Fruit fly (Drosophila melanogaster) S2 (cell line): ENCODE results near the gene RpL32.

ENCODE experiments used
- CG8478 ChIP-seq: fragments of >200 bp; optimal IDR thresholded peaks from 2 replicates; lab custom pipeline; 2018
- CTCF ChIP-seq, 2 experiments: fragments of >200 bp; optimal IDR thresholded peaks; 2 replicates each; lab custom pipeline; 2018

dm6 chr3R:30005332-30005979 lies 40.5 kb downstream of the RpL32 start:
- TF ChIP-seq CG8478 (lab: Kevin White, UChicago) (no peak), CTCF (optimal IDR thresholded peaks at IDR 0.05; lab: Kevin White, UChicago) (no peak)
